Fruit fly (Drosophila melanogaster): ENCODE data around the gene yellow-h.
A peak's percentile ranks its signal among the peaks of the same experiment; 100 is the strongest.

Gene yellow-h

dm6 chr4:205671-206252 lies 22.0 kb upstream of the yellow-h start, which contains the start of gene CG31998:
CG31998 (minus strand) TSS chr4:205945.
- TF ChIP-seq PHDP (tag; optimal IDR thresholded peaks at IDR 0.05): no peak
- no peak for TF ChIP-seq CG7987 (GFP tag; optimal IDR thresholded peaks at IDR 0.05)
- TF ChIP-seq CG12236 (GFP tag; optimal IDR thresholded peaks at IDR 0.05): no peak
- TF ChIP-seq Asciz (GFP tag; optimal IDR thresholded peaks at IDR 0.05): no peak
- no peak for TF ChIP-seq CG10321 (GFP tag; IDR thresholded peaks at IDR 0.05)
- no peak for TF ChIP-seq CG8765 (GFP tag; IDR thresholded peaks at IDR 0.05)
- no peak for TF ChIP-seq Gug (GFP tag; IDR thresholded peaks at IDR 0.05)
- TF ChIP-seq kay (GFP tag; optimal IDR thresholded peaks at IDR 0.05): no peak
- TF ChIP-seq CG30403 (GFP tag; optimal IDR thresholded peaks at IDR 0.05): no peak
- TF ChIP-seq dysf (GFP tag; IDR thresholded peaks at IDR 0.05): no peak
- TF ChIP-seq CG17802 (tag; optimal IDR thresholded peaks at IDR 0.05): peak; percentile 98
- no peak for TF ChIP-seq slp2 (GFP tag; optimal IDR thresholded peaks at IDR 0.05)
- TF ChIP-seq cg (GFP tag; optimal IDR thresholded peaks at IDR 0.05): no peak
- no peak for TF ChIP-seq CG2875 (GFP tag; optimal IDR thresholded peaks at IDR 0.05)
- TF ChIP-seq CG3281 (GFP tag; optimal IDR thresholded peaks at IDR 0.05): no peak
- TF ChIP-seq crp (GFP tag; optimal IDR thresholded peaks at IDR 0.05): no peak
- no peak for TF ChIP-seq Side (GFP tag; optimal IDR thresholded peaks at IDR 0.05)
- no peak for TF ChIP-seq nom (GFP tag; optimal IDR thresholded peaks at IDR 0.05)
- TF ChIP-seq CG16779 (GFP tag; IDR thresholded peaks at IDR 0.05): no peak
- TF ChIP-seq peb (GFP tag; IDR thresholded peaks at IDR 0.05): no peak
- no peak for TF ChIP-seq pum (GFP tag; optimal IDR thresholded peaks at IDR 0.05)
- TF ChIP-seq sens-2 (GFP tag; IDR thresholded peaks at IDR 0.05): no peak
- no peak for TF ChIP-seq inv (GFP tag; IDR thresholded peaks at IDR 0.05; ENCODE audit: partially characterized antibody)
- TF ChIP-seq CG1647 (GFP tag; optimal IDR thresholded peaks at IDR 0.05): no peak
- TF ChIP-seq Nf-YC (tag; optimal IDR thresholded peaks at IDR 0.05): no peak
- TF ChIP-seq CG15269 (tag; optimal IDR thresholded peaks at IDR 0.05): no peak
- no peak for TF ChIP-seq Mad (GFP tag; optimal IDR thresholded peaks at IDR 0.05)
- no peak for TF ChIP-seq CG32767 (GFP tag; IDR thresholded peaks at IDR 0.05)
- no peak for TF ChIP-seq CG5953 (GFP tag; IDR thresholded peaks at IDR 0.05)
- no peak for TF ChIP-seq chinmo (GFP tag; IDR thresholded peaks at IDR 0.05; ENCODE audit: partially characterized antibody)
- no peak for TF ChIP-seq CG13296 (GFP tag; optimal IDR thresholded peaks at IDR 0.05)
- no peak for TF ChIP-seq B-H1 (GFP tag; IDR thresholded peaks at IDR 0.05)
- TF ChIP-seq CG12104 (GFP tag; optimal IDR thresholded peaks at IDR 0.05): no peak
- TF ChIP-seq slbo (GFP tag; IDR thresholded peaks at IDR 0.05): no peak
- TF ChIP-seq dm (GFP tag; optimal IDR thresholded peaks at IDR 0.05): no peak
- TF ChIP-seq H15 (GFP tag; IDR thresholded peaks at IDR 0.05): no peak
- TF ChIP-seq CHES-1-like (GFP tag; optimal IDR thresholded peaks at IDR 0.05): peak; percentile 14
- no peak for TF ChIP-seq CG12391 (tag; optimal IDR thresholded peaks at IDR 0.05)
- no peak for TF ChIP-seq CG10959 (GFP tag; IDR thresholded peaks at IDR 0.05)
- TF ChIP-seq CG18764 (GFP tag; optimal IDR thresholded peaks at IDR 0.05): no peak
- no peak for TF ChIP-seq CG9609 (GFP tag; optimal IDR thresholded peaks at IDR 0.05)
- TF ChIP-seq otp (GFP tag; IDR thresholded peaks at IDR 0.05): no peak
- TF ChIP-seq Ets97D (GFP tag; optimal IDR thresholded peaks at IDR 0.05): peak; percentile 76
- TF ChIP-seq ase (GFP tag; IDR thresholded peaks at IDR 0.05): no peak
- TF ChIP-seq Neu2 (GFP tag; optimal IDR thresholded peaks at IDR 0.05; ENCODE audit: borderline replicate concordance): peak; percentile 20
- no peak for TF ChIP-seq Hr51 (GFP tag; optimal IDR thresholded peaks at IDR 0.05)
- TF ChIP-seq Dbx (GFP tag; IDR thresholded peaks at IDR 0.05): no peak
- no peak for TF ChIP-seq CG12769 (tag; optimal IDR thresholded peaks at IDR 0.05)
- TF ChIP-seq CG12744 (GFP tag; optimal IDR thresholded peaks at IDR 0.05): no peak
- TF ChIP-seq CG3407 (GFP tag; optimal IDR thresholded peaks at IDR 0.05): no peak
- TF ChIP-seq kni (GFP tag; optimal IDR thresholded peaks at IDR 0.05): no peak

Measured in whole organism, embryonic.